Fruit fly (Drosophila melanogaster) whole organism, embryonic: ENCODE measurements around the gene Hrs.

Experiments used
- Awh ChIP-seq: fragments of 200-800 bp; sonication (Bioruptor generic); IDR thresholded peaks from 2 replicates; pipeline ENCODE4, ENCODE4 v1.3.6; 2022; ENCODE audit warnings: missing biosample characterization, missing genetic modification characterization
- C15 ChIP-seq: fragments of 200-800 bp; sonication (Bioruptor generic); IDR thresholded peaks from 3 replicates; pipeline ENCODE4 v1.3.6; 2022; ENCODE audit warnings: missing biosample characterization, missing genetic modification characterization
- CG10147 ChIP-seq: fragments of 200-800 bp; sonication (Bioruptor generic); optimal IDR thresholded peaks from 2 replicates; lab custom pipeline; 2019; ENCODE audit warnings: missing biosample characterization, mild to moderate bottlenecking, missing genetic modification characterization, moderate library complexity
- CG10979 ChIP-seq: fragments of 200-800 bp; sonication (Bioruptor generic); optimal IDR thresholded peaks from 2 replicates; lab custom pipeline; 2018; ENCODE audit warnings: missing biosample characterization, mild to moderate bottlenecking, missing genetic modification characterization, moderate library complexity
- CG11093 ChIP-seq: fragments of 200-800 bp; sonication (Bioruptor generic); IDR thresholded peaks from 3 replicates; pipeline ENCODE4 v1.3.6; 2022; ENCODE audit warnings: missing biosample characterization, missing genetic modification characterization
- CG11504 ChIP-seq: fragments of 200-800 bp; sonication (Bioruptor generic); optimal IDR thresholded peaks from 3 replicates; lab custom pipeline; 2019; ENCODE audit warnings: missing biosample characterization, mild to moderate bottlenecking, missing genetic modification characterization, moderate library complexity
- CG12219 ChIP-seq: fragments of 200-800 bp; sonication (Bioruptor generic); optimal IDR thresholded peaks from 3 replicates; lab custom pipeline; 2018; ENCODE audit warnings: missing biosample characterization, mild to moderate bottlenecking, missing genetic modification characterization
- CG12236 ChIP-seq: fragments of 200-800 bp; sonication (Bioruptor generic); optimal IDR thresholded peaks from 2 replicates; lab custom pipeline; 2016; ENCODE audit warnings: missing biosample characterization, missing genetic modification characterization
- CG12299 ChIP-seq: fragments of 200-800 bp; sonication (Bioruptor generic); optimal IDR thresholded peaks from 2 replicates; lab custom pipeline; 2018; ENCODE audit warnings: missing biosample characterization, mild to moderate bottlenecking, missing genetic modification characterization
- CG12769 ChIP-seq: fragments of 200-800 bp; sonication (Bioruptor generic); optimal IDR thresholded peaks from 2 replicates; lab custom pipeline; 2019; ENCODE audit warnings: missing biosample characterization, mild to moderate bottlenecking, missing genetic modification characterization, moderate library complexity
- CG13287 ChIP-seq: fragments of 200-800 bp; sonication (Bioruptor generic); IDR thresholded peaks from 2 replicates; pipeline ENCODE4 v1.3.6; 2022; ENCODE audit warnings: missing biosample characterization, missing genetic modification characterization; ENCODE audit not compliant: partially characterized antibody
- CG13894 ChIP-seq: fragments of 200-800 bp; sonication (Bioruptor generic); optimal IDR thresholded peaks from 3 replicates; lab custom pipeline; 2018; ENCODE audit warnings: missing biosample characterization, mild to moderate bottlenecking, missing genetic modification characterization, moderate library complexity
- CG14441 ChIP-seq: fragments of 200-800 bp; sonication (Bioruptor generic); IDR thresholded peaks from 2 replicates; pipeline ENCODE4 v1.3.6; 2022; ENCODE audit warnings: missing biosample characterization, missing genetic modification characterization
- CG14667 ChIP-seq: fragments of 200-800 bp; sonication (Bioruptor generic); IDR thresholded peaks from 2 replicates; pipeline ENCODE4 v1.3.6; 2022; ENCODE audit warnings: missing biosample characterization, missing genetic modification characterization
- CG14710 ChIP-seq: fragments of 200-800 bp; sonication (Bioruptor generic); optimal IDR thresholded peaks from 3 replicates; lab custom pipeline; 2019; ENCODE audit warnings: missing biosample characterization, mild to moderate bottlenecking, missing genetic modification characterization, moderate library complexity
- CG15011 ChIP-seq: fragments of 200-800 bp; sonication (Bioruptor generic); optimal IDR thresholded peaks from 3 replicates; lab custom pipeline; 2018; ENCODE audit warnings: missing biosample characterization, mild to moderate bottlenecking, missing genetic modification characterization
- CG17802 ChIP-seq: fragments of 200-800 bp; sonication (Bioruptor generic); optimal IDR thresholded peaks from 2 replicates; lab custom pipeline; 2018; ENCODE audit warnings: missing biosample characterization, mild to moderate bottlenecking, missing genetic modification characterization, moderate library complexity
- CG17912 ChIP-seq: fragments of 200-800 bp; sonication (Bioruptor generic); optimal IDR thresholded peaks from 2 replicates; lab custom pipeline; 2018; ENCODE audit warnings: missing biosample characterization, mild to moderate bottlenecking, missing genetic modification characterization
- CG2712 ChIP-seq: fragments of 200-800 bp; optimal IDR thresholded peaks from 3 replicates; lab custom pipeline; 2019; ENCODE audit warnings: missing biosample characterization, mild to moderate bottlenecking, missing genetic modification characterization, moderate library complexity
- CG31365 ChIP-seq: fragments of 200-800 bp; sonication (Bioruptor generic); optimal IDR thresholded peaks from 2 replicates; lab custom pipeline; 2018; ENCODE audit warnings: missing biosample characterization, mild to moderate bottlenecking, missing genetic modification characterization
- CG33557 ChIP-seq: fragments of 200-800 bp; sonication (Bioruptor generic); optimal IDR thresholded peaks from 2 replicates; lab custom pipeline; 2019; ENCODE audit warnings: missing biosample characterization, mild to moderate bottlenecking, missing genetic modification characterization, moderate library complexity
- CG4328 ChIP-seq: fragments of 200-800 bp; sonication (Bioruptor generic); optimal IDR thresholded peaks from 3 replicates; lab custom pipeline; 2017; ENCODE audit warnings: missing biosample characterization, missing genetic modification reagents, missing genetic modification characterization
- CG4424 ChIP-seq: fragments of 200-800 bp; sonication (Bioruptor generic); optimal IDR thresholded peaks from 3 replicates; lab custom pipeline; 2016; ENCODE audit warnings: missing biosample characterization, missing genetic modification characterization
- CG6175 ChIP-seq: fragments of 200-800 bp; sonication (Bioruptor generic); IDR thresholded peaks from 3 replicates; pipeline ENCODE4 v1.3.6; 2022; ENCODE audit warnings: missing biosample characterization, missing genetic modification characterization
- CG7839 ChIP-seq: fragments of 200-800 bp; sonication (Bioruptor generic); optimal IDR thresholded peaks from 3 replicates; lab custom pipeline; 2018; ENCODE audit warnings: missing biosample characterization, mild to moderate bottlenecking, missing genetic modification characterization, moderate library complexity
- CG8944 ChIP-seq: fragments of 200-800 bp; sonication (Bioruptor generic); optimal IDR thresholded peaks from 3 replicates; lab custom pipeline; 2016; ENCODE audit warnings: missing biosample characterization, missing genetic modification characterization
- CG9437 ChIP-seq: fragments of 200-800 bp; sonication (Bioruptor generic); optimal IDR thresholded peaks from 2 replicates; lab custom pipeline; 2018; ENCODE audit warnings: missing biosample characterization, mild to moderate bottlenecking, missing genetic modification characterization
- CG9876 ChIP-seq: fragments of 200-800 bp; sonication (Bioruptor generic); optimal IDR thresholded peaks from 2 replicates; lab custom pipeline; 2016; ENCODE audit warnings: missing biosample characterization, missing genetic modification characterization
- CTCF ChIP-seq: fragments of 200-800 bp; sonication (Bioruptor generic); optimal IDR thresholded peaks from 2 replicates; lab custom pipeline; 2017; ENCODE audit warnings: missing biosample characterization, mild to moderate bottlenecking, missing genetic modification characterization, moderate library complexity
- Dip3 ChIP-seq: fragments of 200-800 bp; sonication (Bioruptor generic); optimal IDR thresholded peaks from 3 replicates; lab custom pipeline; 2016; ENCODE audit warnings: missing biosample characterization, missing genetic modification characterization
- Dp ChIP-seq: fragments of 200-800 bp; sonication (Bioruptor generic); optimal IDR thresholded peaks from 2 replicates; lab custom pipeline; 2018; ENCODE audit warnings: missing biosample characterization, mild to moderate bottlenecking, missing genetic modification characterization, moderate library complexity
- PHDP ChIP-seq: fragments of 200-800 bp; sonication (Bioruptor generic); optimal IDR thresholded peaks from 3 replicates; lab custom pipeline; 2018; ENCODE audit warnings: missing biosample characterization, mild to moderate bottlenecking, missing genetic modification characterization, moderate library complexity
- Six4 ChIP-seq: fragments of 200-800 bp; sonication (Bioruptor generic); optimal IDR thresholded peaks from 2 replicates; lab custom pipeline; 2016; ENCODE audit warnings: missing biosample characterization, missing genetic modification characterization
- Sry-β ChIP-seq: fragments of 200-800 bp; sonication (Bioruptor generic); optimal IDR thresholded peaks from 2 replicates; lab custom pipeline; 2018; ENCODE audit warnings: missing biosample characterization, mild to moderate bottlenecking, missing genetic modification characterization, moderate library complexity
- Tbp ChIP-seq: fragments of >200 bp; optimal IDR thresholded peaks from 2 replicates; lab custom pipeline; 2018; ENCODE audit warnings: missing biosample characterization, missing genetic modification characterization
- bsh ChIP-seq, 2 experiments: fragments of 200-800 bp; sonication (Bioruptor generic); optimal IDR thresholded peaks; 2 replicates each; lab custom pipeline; 2017 to 2018; ENCODE audit warnings: mild to moderate bottlenecking in 2 of 2, missing biosample characterization in 2 of 2, missing genetic modification characterization in 2 of 2, moderate library complexity in 1 of 2
- ewg ChIP-seq: fragments of 200-800 bp; sonication (Bioruptor generic); optimal IDR thresholded peaks from 3 replicates; lab custom pipeline; 2017; ENCODE audit warnings: mild to moderate bottlenecking, missing biosample characterization, missing genetic modification reagents, missing genetic modification characterization
- gem ChIP-seq: fragments of 200-800 bp; sonication (Bioruptor generic); optimal IDR thresholded peaks from 2 replicates; lab custom pipeline; 2019; ENCODE audit warnings: missing biosample characterization, mild to moderate bottlenecking, missing genetic modification characterization, moderate library complexity
- gfzf ChIP-seq: fragments of 200-800 bp; sonication (Bioruptor generic); optimal IDR thresholded peaks from 2 replicates; lab custom pipeline; 2016; ENCODE audit warnings: missing biosample characterization, mild to moderate bottlenecking, missing genetic modification characterization, moderate library complexity
- jigr1 ChIP-seq: fragments of 200-800 bp; sonication (Bioruptor generic); IDR thresholded peaks from 3 replicates; pipeline ENCODE4 v1.3.6; 2022; ENCODE audit warnings: missing biosample characterization, missing genetic modification characterization
- knrl ChIP-seq: fragments of 200-800 bp; sonication (Bioruptor generic); IDR thresholded peaks from 3 replicates; pipeline ENCODE4 v1.3.6; 2022; ENCODE audit warnings: missing biosample characterization, missing genetic modification characterization; ENCODE audit not compliant: partially characterized antibody
- mam ChIP-seq: fragments of 200-800 bp; sonication (Bioruptor generic); optimal IDR thresholded peaks from 3 replicates; lab custom pipeline; 2016; ENCODE audit warnings: missing biosample characterization, missing genetic modification characterization
- nerfin-1 ChIP-seq: fragments of 200-800 bp; sonication (Bioruptor generic); optimal IDR thresholded peaks from 3 replicates; lab custom pipeline; 2019; ENCODE audit warnings: missing biosample characterization, mild to moderate bottlenecking, missing genetic modification characterization, moderate library complexity
- pho ChIP-seq: fragments of 200-800 bp; sonication (Bioruptor generic); optimal IDR thresholded peaks from 2 replicates; lab custom pipeline; 2016; ENCODE audit warnings: missing biosample characterization, missing genetic modification characterization
- pita ChIP-seq: fragments of 200-800 bp; sonication (Bioruptor generic); optimal IDR thresholded peaks from 2 replicates; lab custom pipeline; 2017; ENCODE audit warnings: missing biosample characterization, mild to moderate bottlenecking, missing genetic modification characterization
- psq ChIP-seq: fragments of 200-800 bp; sonication (Bioruptor generic); optimal IDR thresholded peaks from 2 replicates; lab custom pipeline; 2017; ENCODE audit warnings: missing biosample characterization, missing genetic modification characterization
- row ChIP-seq: fragments of 200-800 bp; sonication (Bioruptor generic); IDR thresholded peaks from 3 replicates; pipeline ENCODE4 v1.3.6; 2022; ENCODE audit warnings: missing biosample characterization, missing genetic modification characterization
- sima ChIP-seq: fragments of 200-800 bp; sonication (Bioruptor generic); optimal IDR thresholded peaks from 2 replicates; lab custom pipeline; 2016; ENCODE audit warnings: missing biosample characterization, missing genetic modification characterization
- sna ChIP-seq: fragments of 200-800 bp; sonication (Bioruptor generic); IDR thresholded peaks from 2 replicates; pipeline ENCODE4 v1.3.6; 2022; ENCODE audit warnings: missing biosample characterization, missing genetic modification characterization; ENCODE audit not compliant: partially characterized antibody
- tll ChIP-seq, 2 experiments: fragments of 200-800 bp in 1 of 2; fragments of >200 bp in 1 of 2; sonication (Bioruptor generic) in 1 of 2; optimal IDR thresholded peaks; 2 replicates each; lab custom pipeline; 2017 to 2019; ENCODE audit warnings: missing biosample characterization in 2 of 2, missing genetic modification characterization in 2 of 2, mild to moderate bottlenecking in 1 of 2, moderate library complexity in 1 of 2
- zfh2 ChIP-seq: fragments of 200-800 bp; sonication (Bioruptor generic); optimal IDR thresholded peaks from 2 replicates; lab custom pipeline; 2016; ENCODE audit warnings: missing biosample characterization, missing genetic modification characterization

The Hrs gene

DNA sequence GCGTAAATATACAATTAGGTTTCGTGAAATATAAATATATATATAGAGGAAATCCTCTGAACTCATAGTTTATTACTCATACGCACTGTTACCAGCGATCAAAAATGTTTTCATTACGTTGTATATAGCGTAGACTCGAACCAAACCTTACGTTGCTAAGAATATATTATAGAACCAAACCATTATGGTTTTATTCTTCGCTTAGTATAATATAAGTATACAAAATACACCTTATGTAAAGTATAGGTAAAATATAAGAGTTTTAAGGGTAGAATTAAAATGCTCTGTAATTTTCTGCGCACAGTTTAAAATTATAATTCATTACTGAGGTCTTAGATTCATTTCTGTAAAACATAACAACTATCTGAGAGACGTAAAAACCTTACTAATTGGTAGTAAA lies 15.3 kb upstream of the Hrs start (continued):
- TF ChIP-seq CG4424 (GFP tag; lab: Kevin White, UChicago) (no peak), nerfin-1 (tag; lab: Kevin White, UChicago) (no peak), jigr1 (no peak), CG10147 (GFP tag; lab: Kevin White, UChicago) (no peak), tll (GFP tag; optimal IDR thresholded peaks at IDR 0.05; lab: Kevin White, UChicago) (no peak), PHDP (tag; lab: Kevin White, UChicago) (no peak), CG12769 (tag; lab: Kevin White, UChicago) (no peak), Dp (GFP tag; lab: Kevin White, UChicago) (no peak), pita (GFP tag; lab: Kevin White, UChicago) (peak; percentile 59), CG12299 (tag; lab: Kevin White, UChicago) (no peak), CG13287 (peak; percentile 27; the same call in 1 of the 2 replicates), Tbp (GFP tag; lab: Kevin White, UChicago) (no peak), CG11093 (GFP tag; lab: Robert Waterston, UW) (no peak), CG7839 (tag; lab: Kevin White, UChicago) (no peak), CG14667 (no peak), CG6175 (GFP tag; lab: Robert Waterston, UW) (no peak), CG14710 (tag; lab: Kevin White, UChicago) (no peak), Dip3 (GFP tag; lab: Kevin White, UChicago) (no peak), CG11504 (tag; lab: Kevin White, UChicago) (peak; percentile 19), CG4328 (GFP tag; lab: Kevin White, UChicago) (no peak), C15 (GFP tag; lab: Robert Waterston, UW) (no peak), sima (GFP tag; lab: Kevin White, UChicago) (no peak), CG9437 (GFP tag; lab: Kevin White, UChicago) (peak; percentile 99), CG15011 (no peak), zfh2 (GFP tag; lab: Kevin White, UChicago) (no peak), CTCF (GFP tag; lab: Kevin White, UChicago) (peak; percentile 79), CG8944 (GFP tag; lab: Kevin White, UChicago) (no peak), CG12219 (GFP tag; lab: Kevin White, UChicago) (no peak), CG13894 (no peak), CG9876 (GFP tag; lab: Kevin White, UChicago) (no peak), CG12236 (GFP tag; lab: Kevin White, UChicago) (no peak), sna (GFP tag; lab: Robert Waterston, UW) (no peak), Awh (GFP tag; lab: Robert Waterston, UW) (no peak), Sry-β (GFP tag; lab: Kevin White, UChicago) (no peak), CG2712 (tag; lab: Kevin White, UChicago) (no peak), ewg (GFP tag; lab: Kevin White, UChicago) (no peak), pho (GFP tag; lab: Kevin White, UChicago) (no peak), knrl (peak; percentile 41; the same call in 1 of the 3 replicates), psq (GFP tag; lab: Kevin White, UChicago) (no peak), gfzf (no peak), CG17912 (GFP tag; lab: Kevin White, UChicago) (no peak), CG14441 (GFP tag; lab: Robert Waterston, UW) (no peak), mam (GFP tag; lab: Kevin White, UChicago) (no peak), bsh (GFP tag; optimal IDR thresholded peaks at IDR 0.05; lab: Kevin White, UChicago) (no peak), CG10979 (peak; percentile 26), Six4 (GFP tag; lab: Kevin White, UChicago) (no peak), gem (tag; lab: Kevin White, UChicago) (peak; percentile 6), CG33557 (no peak), row (peak; percentile 19; the same call in 1 of the 3 replicates), CG17802 (tag; lab: Kevin White, UChicago) (no peak), CG31365 (tag; lab: Kevin White, UChicago) (no peak)
